Fruit fly (Drosophila melanogaster) whole organism, embryonic: Measurements from ENCODE around the gene ND-18.

Experiments
- Atf-2 ChIP-seq: fragments of 200-800 bp; sonication (Bioruptor generic); optimal IDR thresholded peaks from 2 replicates; lab custom pipeline; 2016; ENCODE audit warnings: missing biosample characterization, missing genetic modification characterization
- Bdp1 ChIP-seq: fragments of 200-800 bp; sonication (Bioruptor generic); optimal IDR thresholded peaks from 3 replicates; lab custom pipeline; 2016; ENCODE audit warnings: missing biosample characterization, missing genetic modification characterization
- CG10267 ChIP-seq: fragments of 200-800 bp; sonication (Bioruptor generic); optimal IDR thresholded peaks from 2 replicates; lab custom pipeline; 2018; ENCODE audit warnings: missing biosample characterization, mild to moderate bottlenecking, missing genetic modification characterization, moderate library complexity
- CG11696 ChIP-seq: fragments of 200-800 bp; sonication (Bioruptor generic); IDR thresholded peaks from 2 replicates; pipeline ENCODE4 v1.3.6; 2022; ENCODE audit warnings: missing biosample characterization, missing genetic modification characterization
- CG11723 ChIP-seq: fragments of 200-800 bp; sonication (Bioruptor generic); optimal IDR thresholded peaks from 2 replicates; lab custom pipeline; 2017; ENCODE audit warnings: missing biosample characterization, mild to moderate bottlenecking, missing genetic modification characterization
- CG12071 ChIP-seq: fragments of 200-800 bp; sonication (Bioruptor generic); optimal IDR thresholded peaks from 3 replicates; lab custom pipeline; 2018; ENCODE audit warnings: missing biosample characterization, mild to moderate bottlenecking, missing genetic modification characterization
- CG12942 ChIP-seq: fragments of 200-800 bp; sonication (Bioruptor generic); optimal IDR thresholded peaks from 3 replicates; lab custom pipeline; 2016; ENCODE audit warnings: missing biosample characterization, missing genetic modification characterization
- CG13424 ChIP-seq: fragments of 200-800 bp; sonication (Bioruptor generic); optimal IDR thresholded peaks from 2 replicates; lab custom pipeline; 2019; ENCODE audit warnings: missing biosample characterization, mild to moderate bottlenecking, missing genetic modification characterization, moderate library complexity
- CG13894 ChIP-seq: fragments of 200-800 bp; sonication (Bioruptor generic); optimal IDR thresholded peaks from 3 replicates; lab custom pipeline; 2018; ENCODE audit warnings: missing biosample characterization, mild to moderate bottlenecking, missing genetic modification characterization, moderate library complexity
- CG14667 ChIP-seq: fragments of 200-800 bp; sonication (Bioruptor generic); IDR thresholded peaks from 2 replicates; pipeline ENCODE4 v1.3.6; 2022; ENCODE audit warnings: missing biosample characterization, missing genetic modification characterization
- CG17568 ChIP-seq: fragments of 200-800 bp; sonication (Bioruptor generic); optimal IDR thresholded peaks from 2 replicates; lab custom pipeline; 2018; ENCODE audit warnings: missing biosample characterization, mild to moderate bottlenecking, missing genetic modification characterization, moderate library complexity
- CG2129 ChIP-seq: fragments of 200-800 bp; sonication (Bioruptor generic); IDR thresholded peaks from 2 replicates; pipeline ENCODE4 v1.3.6; 2022; ENCODE audit warnings: missing biosample characterization, missing genetic modification characterization; ENCODE audit not compliant: partially characterized antibody
- CG2202 ChIP-seq: fragments of 200-800 bp; sonication (Bioruptor generic); optimal IDR thresholded peaks from 2 replicates; lab custom pipeline; 2018; ENCODE audit warnings: missing biosample characterization, mild to moderate bottlenecking, missing genetic modification characterization
- CG2875 ChIP-seq: fragments of 200-800 bp; sonication (Bioruptor generic); optimal IDR thresholded peaks from 2 replicates; lab custom pipeline; 2017; ENCODE audit warnings: missing biosample characterization, mild to moderate bottlenecking, missing genetic modification characterization, missing genetic modification reagents
- CG30431 ChIP-seq: fragments of 200-800 bp; sonication (Bioruptor generic); optimal IDR thresholded peaks from 2 replicates; lab custom pipeline; 2017; ENCODE audit warnings: missing biosample characterization, missing genetic modification characterization
- CG3838 ChIP-seq: fragments of 200-800 bp; sonication (Bioruptor generic); optimal IDR thresholded peaks from 3 replicates; lab custom pipeline; 2016; ENCODE audit warnings: missing biosample characterization, missing genetic modification characterization
- CG4730 ChIP-seq: fragments of 200-800 bp; sonication (Bioruptor generic); IDR thresholded peaks from 2 replicates; pipeline ENCODE4 v1.3.6; 2022; ENCODE audit warnings: missing biosample characterization, missing genetic modification characterization
- CG4820 ChIP-seq: fragments of 200-800 bp; sonication (Bioruptor generic); optimal IDR thresholded peaks from 3 replicates; lab custom pipeline; 2016; ENCODE audit warnings: missing biosample characterization, missing genetic modification characterization
- CG4854 ChIP-seq: fragments of 200-800 bp; sonication (Bioruptor generic); optimal IDR thresholded peaks from 2 replicates; lab custom pipeline; 2016; ENCODE audit warnings: missing biosample characterization, missing genetic modification characterization, inconsistent platforms
- CG5953 ChIP-seq: fragments of 200-800 bp; sonication (Bioruptor generic); IDR thresholded peaks from 2 replicates; pipeline ENCODE4 v1.3.6; 2022; ENCODE audit warnings: missing biosample characterization, missing genetic modification characterization
- CG6689 ChIP-seq: fragments of 200-800 bp; sonication (Bioruptor generic); IDR thresholded peaks from 2 replicates; pipeline ENCODE4 v1.3.6; 2022; ENCODE audit warnings: missing biosample characterization, missing genetic modification characterization
- CG7839 ChIP-seq: fragments of 200-800 bp; sonication (Bioruptor generic); optimal IDR thresholded peaks from 3 replicates; lab custom pipeline; 2018; ENCODE audit warnings: missing biosample characterization, mild to moderate bottlenecking, missing genetic modification characterization, moderate library complexity
- CG7928 ChIP-seq: fragments of 200-800 bp; sonication (Bioruptor generic); optimal IDR thresholded peaks from 2 replicates; lab custom pipeline; 2017; ENCODE audit warnings: missing biosample characterization, mild to moderate bottlenecking, missing genetic modification characterization
- CG8924 ChIP-seq: fragments of 200-800 bp; optimal IDR thresholded peaks from 3 replicates; lab custom pipeline; 2019; ENCODE audit warnings: missing biosample characterization, mild to moderate bottlenecking, missing genetic modification characterization, moderate library complexity
- CG9609 ChIP-seq: fragments of 200-800 bp; sonication (Bioruptor generic); optimal IDR thresholded peaks from 3 replicates; lab custom pipeline; 2016; ENCODE audit warnings: missing biosample characterization, missing genetic modification characterization
- Dad ChIP-seq: fragments of 200-800 bp; sonication (Bioruptor generic); optimal IDR thresholded peaks from 3 replicates; lab custom pipeline; 2016; ENCODE audit warnings: missing biosample characterization, missing genetic modification characterization
- E2f2 ChIP-seq: fragments of 200-800 bp; sonication (Bioruptor generic); IDR thresholded peaks from 2 replicates; pipeline ENCODE4 v1.3.6; 2022; ENCODE audit warnings: missing biosample characterization, missing genetic modification characterization
- H2.0 ChIP-seq: fragments of 200-800 bp; sonication (Bioruptor generic); IDR thresholded peaks from 2 replicates; pipeline ENCODE4 v1.3.6; 2022; ENCODE audit warnings: missing biosample characterization, missing genetic modification characterization
- HHEX ChIP-seq: fragments of 200-800 bp; sonication (Bioruptor generic); optimal IDR thresholded peaks from 3 replicates; lab custom pipeline; 2017; ENCODE audit warnings: missing biosample characterization, mild to moderate bottlenecking, missing genetic modification characterization, missing genetic modification reagents
- HLH54F ChIP-seq: fragments of 200-800 bp; sonication (Bioruptor generic); optimal IDR thresholded peaks from 3 replicates; lab custom pipeline; 2016; ENCODE audit warnings: missing biosample characterization, missing genetic modification characterization
- Hey ChIP-seq: fragments of 200-800 bp; sonication (Bioruptor generic); optimal IDR thresholded peaks from 3 replicates; lab custom pipeline; 2018; ENCODE audit warnings: missing biosample characterization, mild to moderate bottlenecking, missing genetic modification characterization
- Hr78 ChIP-seq, 2 experiments: fragments of 200-800 bp in 1 of 2; fragments of >200 bp in 1 of 2; sonication (Bioruptor generic) in 1 of 2; optimal IDR thresholded peaks; 2 replicates each; lab custom pipeline; 2017 to 2019; ENCODE audit warnings: missing biosample characterization in 2 of 2, missing genetic modification characterization in 2 of 2, mild to moderate bottlenecking in 1 of 2, moderate library complexity in 1 of 2
- Kr ChIP-seq: fragments of 200-800 bp; sonication (Bioruptor generic); optimal IDR thresholded peaks from 2 replicates; lab custom pipeline; 2017; ENCODE audit warnings: missing biosample characterization, mild to moderate bottlenecking, missing genetic modification characterization
- Mad ChIP-seq: fragments of 200-800 bp; sonication (Bioruptor generic); optimal IDR thresholded peaks from 2 replicates; lab custom pipeline; 2016; ENCODE audit warnings: missing biosample characterization, missing genetic modification characterization
- Nf-YA ChIP-seq: fragments of 200-800 bp; sonication (Bioruptor generic); IDR thresholded peaks from 2 replicates; pipeline ENCODE4 v1.3.6; 2022; ENCODE audit warnings: missing biosample characterization, missing genetic modification characterization
- Taf1 ChIP-seq: fragments of 200-800 bp; sonication (Bioruptor generic); IDR thresholded peaks from 2 replicates; pipeline ENCODE4 v1.3.6; 2022; ENCODE audit warnings: missing biosample characterization, missing genetic modification characterization
- amos ChIP-seq: fragments of 200-800 bp; sonication (Bioruptor generic); IDR thresholded peaks from 2 replicates; pipeline ENCODE4 v1.3.6; 2022; ENCODE audit warnings: missing biosample characterization, missing genetic modification characterization; ENCODE audit not compliant: partially characterized antibody
- chm ChIP-seq: fragments of 200-800 bp; sonication (Bioruptor generic); IDR thresholded peaks from 2 replicates; pipeline ENCODE4 v1.3.6; 2022; ENCODE audit warnings: missing biosample characterization, missing genetic modification characterization
- chn ChIP-seq: fragments of 200-800 bp; sonication (Bioruptor generic); optimal IDR thresholded peaks from 2 replicates; lab custom pipeline; 2016; ENCODE audit warnings: missing biosample characterization, missing genetic modification characterization
- da ChIP-seq: fragments of 200-800 bp; sonication (Bioruptor generic); optimal IDR thresholded peaks from 2 replicates; lab custom pipeline; 2016; ENCODE audit warnings: missing biosample characterization, missing genetic modification characterization
- dmrt11E ChIP-seq: fragments of 200-800 bp; sonication (Bioruptor generic); optimal IDR thresholded peaks from 3 replicates; lab custom pipeline; 2018; ENCODE audit warnings: missing biosample characterization, mild to moderate bottlenecking, missing genetic modification characterization, moderate library complexity
- gfzf ChIP-seq: fragments of 200-800 bp; sonication (Bioruptor generic); optimal IDR thresholded peaks from 2 replicates; lab custom pipeline; 2016; ENCODE audit warnings: missing biosample characterization, mild to moderate bottlenecking, missing genetic modification characterization, moderate library complexity
- hkb ChIP-seq, 2 experiments: fragments of 200-800 bp in 1 of 2; fragments of >200 bp in 1 of 2; sonication (Bioruptor generic) in 1 of 2; IDR thresholded peaks in 1 of 2; optimal IDR thresholded peaks in 1 of 2; 2 replicates each; pipeline versions ENCODE4 v1.3.6 to Lab custom; 2017 to 2022; ENCODE audit warnings: missing biosample characterization in 1 of 2, missing genetic modification characterization in 1 of 2
- insv ChIP-seq, 2 experiments: fragments of 200-800 bp; sonication (Bioruptor generic); optimal IDR thresholded peaks; 3 replicates each; lab custom pipeline; 2016 to 2018; ENCODE audit warnings: missing biosample characterization in 2 of 2, missing genetic modification characterization in 2 of 2
- ken ChIP-seq: fragments of 200-800 bp; sonication (Bioruptor generic); IDR thresholded peaks from 3 replicates; pipeline ENCODE4 v1.3.6; 2022; ENCODE audit warnings: missing biosample characterization, missing genetic modification characterization
- kni ChIP-seq: fragments of 200-800 bp; sonication (Bioruptor generic); optimal IDR thresholded peaks from 3 replicates; lab custom pipeline; 2017; ENCODE audit warnings: mild to moderate bottlenecking, missing biosample characterization, missing genetic modification reagents, missing genetic modification characterization
- pfk ChIP-seq: fragments of 200-800 bp; sonication (Bioruptor generic); optimal IDR thresholded peaks from 2 replicates; lab custom pipeline; 2018; ENCODE audit warnings: missing biosample characterization, mild to moderate bottlenecking, missing genetic modification characterization, moderate library complexity
- seq ChIP-seq: fragments of 200-800 bp; sonication (Bioruptor generic); IDR thresholded peaks from 2 replicates; pipeline ENCODE4 v1.3.6; 2022; ENCODE audit warnings: missing biosample characterization, missing genetic modification characterization
- vnd ChIP-seq: fragments of 200-800 bp; sonication (Bioruptor generic); IDR thresholded peaks from 3 replicates; pipeline ENCODE4 v1.3.6; 2022; ENCODE audit warnings: missing biosample characterization, missing genetic modification characterization; ENCODE audit not compliant: partially characterized antibody

The ND-18 gene

DNA sequence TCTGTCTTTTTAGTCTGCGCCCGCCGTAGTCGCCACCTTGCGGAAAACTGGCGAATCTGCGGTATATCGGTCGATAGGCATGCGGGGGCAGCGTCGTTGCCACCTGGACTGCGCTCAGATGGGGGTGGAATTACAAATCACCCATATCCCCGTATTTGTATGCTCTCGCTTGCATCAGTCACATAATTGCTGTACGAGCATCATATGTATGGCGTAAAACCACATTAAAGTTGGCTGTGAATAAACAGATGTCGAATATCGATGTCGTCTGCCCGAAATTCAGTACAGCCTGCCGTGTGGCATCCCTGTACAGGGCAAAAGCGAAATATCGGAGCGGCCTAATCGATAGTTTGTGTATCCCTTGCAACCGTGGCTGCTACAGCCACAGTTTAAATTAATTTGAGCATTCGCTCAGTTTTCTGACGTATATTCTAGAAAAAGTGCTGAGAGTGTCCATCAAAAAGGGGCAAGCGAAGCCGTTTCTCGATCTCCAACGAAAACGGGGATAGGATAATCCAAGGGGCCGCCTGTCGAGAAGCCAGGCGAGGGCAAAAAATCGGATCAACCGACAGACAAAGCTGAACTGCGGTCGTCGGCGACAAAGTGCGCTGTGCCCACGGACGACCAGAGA lies 29.6 kb downstream of the ND-18 start, which contains the start of the genes Idh3a and CoRest (continued):
- TF ChIP-seq CG4820 (GFP tag; lab: Kevin White, UChicago) (peak; percentile 4), CG4854 (GFP tag; lab: Kevin White, UChicago) (no peak), CG10267 (peak; percentile 31), Hey (tag; lab: Kevin White, UChicago) (no peak), CG7928 (GFP tag; lab: Kevin White, UChicago) (peak; percentile 74), CG5953 (GFP tag; lab: Robert Waterston, UW) (no peak), CG11696 (GFP tag; lab: Robert Waterston, UW) (no peak), chm (GFP tag; lab: Robert Waterston, UW) (no peak), CG7839 (tag; lab: Kevin White, UChicago) (no peak), Atf-2 (no peak), CG13894 (no peak), CG13424 (tag; lab: Kevin White, UChicago) (peak; percentile 12), Kr (GFP tag; lab: Kevin White, UChicago) (no peak), CG12942 (GFP tag; lab: Kevin White, UChicago) (no peak), gfzf (GFP tag; lab: Kevin White, UChicago) (peak; percentile 32), CG4730 (no peak), chn (GFP tag; lab: Kevin White, UChicago) (peak; percentile 20), amos (GFP tag; lab: Robert Waterston, UW) (peak; percentile 69), HHEX (GFP tag; lab: Kevin White, UChicago) (no peak), CG2129 (GFP tag; lab: Robert Waterston, UW) (peak; percentile 38; the same call in 1 of the 2 replicates), CG3838 (GFP tag; lab: Kevin White, UChicago) (no peak), E2f2 (GFP tag; lab: Robert Waterston, UW) (peak; percentile 63), pfk (GFP tag; lab: Kevin White, UChicago) (no peak), CG6689 (0 out of 2 replicates have a peak, but pooled peaks have one; percentile 28), CG2202 (tag; lab: Kevin White, UChicago) (no peak), ken (GFP tag; lab: Robert Waterston, UW) (0 out of 3 replicates have a peak, but pooled peaks have one; percentile 27), da (GFP tag; lab: Kevin White, UChicago) (no peak), vnd (GFP tag; lab: Robert Waterston, UW) (peak; percentile 65), insv (GFP tag; optimal IDR thresholded peaks at IDR 0.05; lab: Kevin White, UChicago) (no peak), CG12071 (GFP tag; lab: Kevin White, UChicago) (no peak), seq (GFP tag; lab: Robert Waterston, UW) (peak; percentile 67), CG11723 (GFP tag; lab: Kevin White, UChicago) (no peak), Dad (GFP tag; lab: Kevin White, UChicago) (peak; percentile 17), Bdp1 (no peak), CG9609 (GFP tag; lab: Kevin White, UChicago) (peak; percentile 35), Hr78 (GFP tag; optimal IDR thresholded peaks at IDR 0.05; lab: Kevin White, UChicago) (no peak), H2.0 (GFP tag; lab: Robert Waterston, UW) (0 out of 2 replicates have a peak, but pooled peaks have one; percentile 21), CG8924 (no peak), CG2875 (GFP tag; lab: Kevin White, UChicago) (no peak), CG14667 (no peak), CG17568 (no peak), dmrt11E (no peak), HLH54F (GFP tag; lab: Kevin White, UChicago) (peak; percentile 40), Nf-YA (no peak), hkb (optimal IDR thresholded peaks at IDR 0.05; lab: Kevin White, UChicago) (no peak), hkb (GFP tag; IDR thresholded peaks at IDR 0.05; lab: Robert Waterston, UW) (no peak), CG30431 (GFP tag; lab: Kevin White, UChicago) (no peak), kni (GFP tag; lab: Kevin White, UChicago) (no peak), Taf1 (no peak), Mad (GFP tag; lab: Kevin White, UChicago) (no peak)
